Worm (Caenorhabditis elegans) whole organism, mixed stage, embryonic: ENCODE data around the gene tiar-2.

ENCODE experiments used
- hlh-1 ChIP-seq: fragments of 150-350 bp; optimal IDR thresholded peaks from 2 replicates; lab custom pipeline; 2014; ENCODE audit warnings: missing biosample characterization, missing genetic modification reagents, missing genetic modification characterization
- nhr-76 ChIP-seq: sonication (generic microtip); optimal IDR thresholded peaks from 2 replicates; lab custom pipeline; 2017; ENCODE audit warnings: missing biosample characterization, missing genetic modification characterization
- unc-62 ChIP-seq: fragments of 150-350 bp; optimal IDR thresholded peaks from 2 replicates; lab custom pipeline; 2014; ENCODE audit warnings: missing biosample characterization, missing genetic modification reagents, missing genetic modification characterization

DNA sequence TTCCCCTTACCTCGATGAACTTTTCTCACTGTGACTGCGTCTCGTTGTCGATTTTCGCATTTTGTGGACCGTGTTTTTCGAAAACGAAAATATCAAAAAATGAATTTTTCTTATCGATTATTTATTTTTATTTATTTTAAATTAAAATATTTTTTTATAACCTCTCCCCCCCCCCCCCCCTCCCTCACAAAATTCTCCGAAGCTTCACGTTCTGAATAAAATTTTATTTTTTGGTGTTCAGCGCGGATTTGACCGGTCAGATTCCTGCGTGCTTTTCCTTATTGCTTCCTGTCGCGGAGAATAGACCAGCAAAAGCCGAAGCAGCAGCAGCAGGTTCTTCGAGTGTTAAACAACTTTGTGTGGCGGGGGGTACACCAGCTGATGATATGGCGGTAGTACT, 50.0 kb downstream of the tiar-2 start, which contains the start of gene Y46G5A.22:
- TF ChIP-seq hlh-1 (tag; lab: Kevin White, UChicago) (no peak), unc-62 (GFP tag; lab: Kevin White, UChicago) (no peak), nhr-76 (tag; lab: Kevin White, UChicago) (no peak)
